Fruit fly (Drosophila melanogaster): Measurements from ENCODE around the gene ATPsynbetaL.
A peak's percentile ranks its signal among the peaks of the same experiment; 100 is the strongest.

ATPsynbetaL gene

DNA sequence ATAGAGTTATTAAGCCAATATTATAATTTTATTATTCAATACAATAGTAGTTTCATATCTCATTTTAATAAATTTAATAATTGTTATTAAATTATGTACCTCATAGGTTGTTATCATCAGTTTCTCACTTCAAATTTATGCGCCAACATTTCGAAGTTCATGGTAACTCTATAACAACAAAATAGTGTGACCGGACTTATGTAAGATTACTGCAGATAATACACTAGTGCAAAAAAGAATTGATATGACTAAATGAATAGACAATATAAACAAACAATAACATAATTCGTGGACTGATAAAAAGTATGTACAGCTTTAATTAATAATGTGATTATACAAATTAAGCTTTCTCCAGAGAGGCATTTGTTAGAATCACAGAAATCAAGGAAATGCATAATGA, 24.2 kb downstream of the ATPsynbetaL start, which contains the start of gene Strump:
Gene Strump, plus strand, starts transcription at position 212 of the 400 bp plus-strand sequence.
- TF ChIP-seq CG11723 (GFP tag; optimal IDR thresholded peaks at IDR 0.05) (no peak), BEAF-32 (GFP tag; optimal IDR thresholded peaks at IDR 0.05) (peak; percentile 30), YL-1 (GFP tag; optimal IDR thresholded peaks at IDR 0.05) (peak; percentile 78), CG7745 (tag; optimal IDR thresholded peaks at IDR 0.05) (no peak), stwl (tag; optimal IDR thresholded peaks at IDR 0.05) (peak; percentile 88), bbx (GFP tag; IDR thresholded peaks at IDR 0.05; ENCODE audit: partially characterized antibody) (peak; percentile 47), CG4617 (GFP tag; optimal IDR thresholded peaks at IDR 0.05; ENCODE audit: borderline replicate concordance) (peak; percentile 42), CG13287 (GFP tag; IDR thresholded peaks at IDR 0.05; ENCODE audit: partially characterized antibody) (peak; percentile 17; the same call in 1 of the 2 replicates), lbe (GFP tag; optimal IDR thresholded peaks at IDR 0.05) (peak; percentile 42), MBD-R2 (GFP tag; IDR thresholded peaks at IDR 0.05) (peak; percentile 68), Dp (GFP tag; optimal IDR thresholded peaks at IDR 0.05) (peak; percentile 97), CG14441 (GFP tag; IDR thresholded peaks at IDR 0.05) (no peak), E2f2 (GFP tag; IDR thresholded peaks at IDR 0.05) (peak; percentile 95), CG9797 (GFP tag; optimal IDR thresholded peaks at IDR 0.05) (peak; percentile 70), CG12391 (tag; optimal IDR thresholded peaks at IDR 0.05) (peak; percentile 12), trem (tag; optimal IDR thresholded peaks at IDR 0.05) (peak; percentile 32), grn (GFP tag; optimal IDR thresholded peaks at IDR 0.05) (no peak), CG10267 (tag; optimal IDR thresholded peaks at IDR 0.05) (peak; percentile 39), Usf (GFP tag; optimal IDR thresholded peaks at IDR 0.05) (no peak), Dek (tag; optimal IDR thresholded peaks at IDR 0.05) (no peak), gro (GFP tag; optimal IDR thresholded peaks at IDR 0.05) (peak; percentile 12), CG2116 (GFP tag; optimal IDR thresholded peaks at IDR 0.05) (peak; percentile 25), CG3847 (GFP tag; IDR thresholded peaks at IDR 0.05) (no peak), CG17912 (GFP tag; optimal IDR thresholded peaks at IDR 0.05) (no peak), CG12659 (GFP tag; optimal IDR thresholded peaks at IDR 0.05) (peak; percentile 16), CG14710 (tag; optimal IDR thresholded peaks at IDR 0.05) (peak; percentile 41), pzg (GFP tag; optimal IDR thresholded peaks at IDR 0.05) (peak; percentile 73), NC2α (GFP tag; optimal IDR thresholded peaks at IDR 0.05) (no peak), CG2199 (GFP tag; IDR thresholded peaks at IDR 0.05) (0 out of 3 replicates have a peak, but pooled peaks have one; percentile 6), D19A (tag; optimal IDR thresholded peaks at IDR 0.05) (peak; percentile 43), sna (GFP tag; IDR thresholded peaks at IDR 0.05; ENCODE audit: partially characterized antibody) (no peak), MESR4 (GFP tag; optimal IDR thresholded peaks at IDR 0.05) (peak; percentile 54), bab2 (GFP tag; optimal IDR thresholded peaks at IDR 0.05) (no peak), gfzf (GFP tag; optimal IDR thresholded peaks at IDR 0.05) (peak; percentile 81), Med (GFP tag) (peak; percentile 40), pho (GFP tag; optimal IDR thresholded peaks at IDR 0.05) (no peak)

DNA sequence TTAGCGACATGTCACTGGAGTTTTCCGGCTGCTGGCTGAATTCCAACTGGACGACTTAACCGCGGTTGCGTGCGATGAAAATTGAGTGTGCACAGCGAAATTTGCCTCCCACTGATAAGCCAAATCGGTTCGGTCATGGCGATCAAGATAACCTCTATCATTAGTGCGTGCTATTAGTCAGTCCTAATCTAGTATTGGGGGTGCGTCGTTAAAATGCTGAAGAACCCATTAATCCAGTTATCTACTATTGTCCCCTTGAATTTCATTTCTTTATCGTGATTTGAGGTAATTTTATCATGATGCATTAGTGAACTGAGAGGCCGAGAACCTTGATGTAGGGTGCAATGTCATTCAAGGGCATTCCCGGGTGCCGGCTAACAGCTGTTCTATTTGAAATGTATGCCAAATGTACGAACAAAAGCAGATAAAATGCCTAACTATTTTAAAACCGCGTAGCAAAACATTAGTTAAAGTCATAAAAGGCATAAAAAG, 30.9 kb downstream of the ATPsynbetaL start, which contains the start of gene Pgm1:
Gene Pgm1, minus strand, starts transcription at position 51 of the 492 bp plus-strand sequence.
- TF ChIP-seq CG9932 (GFP tag; IDR thresholded peaks at IDR 0.05) (no peak; the same call in 1 of the 2 replicates), CoRest (tag; optimal IDR thresholded peaks at IDR 0.05) (peak; percentile 71), zfh1 (GFP tag; IDR thresholded peaks at IDR 0.05) (peak; percentile 77), CG31388 (GFP tag; optimal IDR thresholded peaks at IDR 0.05) (peak; percentile 51), kni (GFP tag; optimal IDR thresholded peaks at IDR 0.05) (no peak), CG13775 (GFP tag; optimal IDR thresholded peaks at IDR 0.05) (peak; percentile 67), CG10462 (GFP tag; optimal IDR thresholded peaks at IDR 0.05) (peak; percentile 68), nerfin-1 (tag; optimal IDR thresholded peaks at IDR 0.05) (peak; percentile 76), CG11723 (GFP tag; optimal IDR thresholded peaks at IDR 0.05) (peak; percentile 76), en (GFP tag; optimal IDR thresholded peaks at IDR 0.05) (peak; percentile 76), CG17568 (GFP tag; optimal IDR thresholded peaks at IDR 0.05) (no peak), ash1 (GFP tag; optimal IDR thresholded peaks at IDR 0.05) (peak; percentile 11), fd102C (GFP tag; optimal IDR thresholded peaks at IDR 0.05) (peak; percentile 38), Asciz (GFP tag; optimal IDR thresholded peaks at IDR 0.05) (no peak), E2f1 (GFP tag; IDR thresholded peaks at IDR 0.05) (peak; percentile 74), CG6254 (GFP tag; optimal IDR thresholded peaks at IDR 0.05) (peak; percentile 45)

All from whole organism, embryonic.